Fruit fly (Drosophila melanogaster): Measurements from ENCODE around the gene bab1.

Gene bab1

dm6 chr3L:1094630-1095029 lies 6.3 kb downstream of the bab1 start:
- no peak for TF ChIP-seq Jra (GFP tag; optimal IDR thresholded peaks at IDR 0.05)

DNA sequence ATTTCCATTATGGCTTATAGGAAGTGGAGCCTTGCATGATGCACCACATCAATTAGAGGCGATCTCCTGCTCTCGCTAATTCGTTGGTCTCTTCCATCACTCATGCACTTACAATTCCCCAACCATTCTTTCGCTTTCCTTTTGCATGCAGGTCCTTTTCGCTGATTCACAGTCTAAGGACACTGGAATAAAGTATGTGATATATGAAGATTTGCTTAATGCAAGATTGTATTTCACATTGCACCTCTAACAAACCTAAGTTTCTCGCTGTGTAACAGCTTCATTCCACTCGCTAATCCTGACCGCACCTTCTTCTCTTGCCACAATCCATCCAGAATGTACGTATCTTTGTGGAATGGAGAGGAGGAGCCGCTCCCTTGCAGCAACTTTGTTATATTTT lies 6.8 kb downstream of the bab1 start:
- TF ChIP-seq sage (GFP tag; optimal IDR thresholded peaks at IDR 0.05) = no peak
- peak; percentile 7 for TF ChIP-seq OdsH (GFP tag; optimal IDR thresholded peaks at IDR 0.05)
- TF ChIP-seq HLH106 (tag; optimal IDR thresholded peaks at IDR 0.05) = peak; percentile 11
- peak; percentile 14 for TF ChIP-seq rgr (GFP tag; optimal IDR thresholded peaks at IDR 0.05)
- peak in 1 of 2 experiments; percentile 26 for TF ChIP-seq foxo (GFP tag; optimal IDR thresholded peaks at IDR 0.05)
- peak; percentile 7 for TF ChIP-seq ey (GFP tag; optimal IDR thresholded peaks at IDR 0.05)

dm6 chr3L:1092853-1093838 lies 7.7 kb downstream of the bab1 start:
- TF ChIP-seq dsf (GFP tag; optimal IDR thresholded peaks at IDR 0.05; ENCODE audit: borderline replicate concordance) (no peak), dmrt93B (GFP tag; optimal IDR thresholded peaks at IDR 0.05) (no peak), Vsx2 (GFP tag; optimal IDR thresholded peaks at IDR 0.05; ENCODE audit: partially characterized antibody) (peak; percentile 74), Jra (GFP tag; optimal IDR thresholded peaks at IDR 0.05) (peak; percentile 25), tai (GFP tag; optimal IDR thresholded peaks at IDR 0.05) (peak; percentile 44), Rel (GFP tag; optimal IDR thresholded peaks at IDR 0.05) (no peak), Rel (tag; optimal IDR thresholded peaks at IDR 0.05) (peak; percentile 6), Hr83 (GFP tag; optimal IDR thresholded peaks at IDR 0.05; ENCODE audit: poor library complexity, severe bottlenecking) (peak; percentile 2), woc (GFP tag; optimal IDR thresholded peaks at IDR 0.05) (no peak), CrebA (GFP tag; optimal IDR thresholded peaks at IDR 0.05; ENCODE audit: borderline replicate concordance) (peak; percentile 3)

- no peak for TF ChIP-seq Hnf4 (GFP tag; optimal IDR thresholded peaks at IDR 0.05)
- TF ChIP-seq jim (GFP tag; optimal IDR thresholded peaks at IDR 0.05) = no peak
- no peak for TF ChIP-seq CG9705 (GFP tag; optimal IDR thresholded peaks at IDR 0.05)
- TF ChIP-seq tai (GFP tag; optimal IDR thresholded peaks at IDR 0.05) = no peak
- no peak for TF ChIP-seq Myc (optimal IDR thresholded peaks at IDR 0.05)
- TF ChIP-seq h (GFP tag; optimal IDR thresholded peaks at IDR 0.05) = no peak
- no peak for TF ChIP-seq Hr78 (GFP tag; optimal IDR thresholded peaks at IDR 0.05)
- no peak for TF ChIP-seq lola (GFP tag; optimal IDR thresholded peaks at IDR 0.05)
- TF ChIP-seq sv (GFP tag; optimal IDR thresholded peaks at IDR 0.05) = no peak
- no peak for TF ChIP-seq foxo (GFP tag; optimal IDR thresholded peaks at IDR 0.05)
Measured at dm6 chr3L:1092253-1092652, 8.6 kb downstream of the bab1 start.

DNA sequence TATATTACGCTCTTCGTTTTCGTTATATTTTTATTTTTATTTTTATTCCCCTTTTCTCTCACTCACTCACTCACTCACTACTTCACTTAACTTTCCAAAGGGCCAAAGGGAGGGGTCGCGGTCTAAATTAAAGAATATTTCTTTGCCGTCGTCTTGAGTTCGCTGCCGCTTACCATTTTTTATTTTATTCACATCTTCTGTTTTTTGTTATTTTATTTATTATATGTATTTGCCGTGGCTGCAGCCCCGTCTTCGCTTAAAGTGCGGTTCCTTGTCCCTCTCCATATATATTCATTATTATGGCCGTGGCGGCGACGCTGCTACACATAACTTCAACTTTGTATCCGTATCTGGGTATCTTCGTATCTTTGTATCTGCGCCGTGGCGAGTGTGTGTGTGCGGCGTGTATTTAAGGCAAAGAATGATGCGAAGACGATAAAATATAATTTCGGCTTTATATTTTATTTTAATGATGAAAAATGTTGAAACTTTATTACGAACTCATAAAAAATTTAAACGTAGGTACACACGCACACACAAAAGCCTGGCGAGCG lies 9.8 kb downstream of the bab1 start:
- no peak for TF ChIP-seq jim (GFP tag; optimal IDR thresholded peaks at IDR 0.05)
- no peak for TF ChIP-seq Abd-B (GFP tag; optimal IDR thresholded peaks at IDR 0.05)
- peak; percentile 56 for TF ChIP-seq brk (GFP tag; optimal IDR thresholded peaks at IDR 0.05)
- peak; percentile 10 for TF ChIP-seq CrebA (GFP tag; optimal IDR thresholded peaks at IDR 0.05; ENCODE audit: borderline replicate concordance)
- TF ChIP-seq psq (GFP tag; optimal IDR thresholded peaks at IDR 0.05) = peak; percentile 52

- TF ChIP-seq Vsx2 (GFP tag; optimal IDR thresholded peaks at IDR 0.05; ENCODE audit: partially characterized antibody) = no peak
- TF ChIP-seq jim (GFP tag; optimal IDR thresholded peaks at IDR 0.05) = no peak
- peak; percentile 41 for TF ChIP-seq HLH106 (tag; optimal IDR thresholded peaks at IDR 0.05)
- peak in 1 of 2 experiments; percentile 34 for TF ChIP-seq foxo (GFP tag; optimal IDR thresholded peaks at IDR 0.05)
- no peak for TF ChIP-seq Jra (GFP tag; optimal IDR thresholded peaks at IDR 0.05)
- peak; percentile 22 for TF ChIP-seq dmrt93B (GFP tag; optimal IDR thresholded peaks at IDR 0.05)
- peak; percentile 13 for TF ChIP-seq Sp1 (GFP tag; optimal IDR thresholded peaks at IDR 0.05)
- TF ChIP-seq CrebA (GFP tag; optimal IDR thresholded peaks at IDR 0.05; ENCODE audit: borderline replicate concordance) = no peak
- TF ChIP-seq rgr (GFP tag; optimal IDR thresholded peaks at IDR 0.05) = peak; percentile 8
- TF ChIP-seq ey (GFP tag; optimal IDR thresholded peaks at IDR 0.05) = peak; percentile 17
- peak; percentile 63 for TF ChIP-seq woc (GFP tag; optimal IDR thresholded peaks at IDR 0.05)
Measured at dm6 chr3L:1090424-1090895, 10.4 kb downstream of the bab1 start.

Data from whole organism, wandering third instar larva.